Worm (Caenorhabditis elegans): Measurements from ENCODE around the gene dmsr-9.

- TF ChIP-seq nhr-12 (tag; optimal IDR thresholded peaks at IDR 0.05) (no peak), mls-2 (tag; optimal IDR thresholded peaks at IDR 0.05) (no peak), nhr-237 (tag; optimal IDR thresholded peaks at IDR 0.05) (no peak), nhr-2 (tag; optimal IDR thresholded peaks at IDR 0.05) (no peak), ces-1 (GFP tag; optimal IDR thresholded peaks at IDR 0.05) (no peak), unc-39 (tag; optimal IDR thresholded peaks at IDR 0.05) (no peak), nhr-28 (tag; optimal IDR thresholded peaks at IDR 0.05) (no peak), ham-2 (GFP tag; optimal IDR thresholded peaks at IDR 0.05) (no peak), lin-13 (tag; optimal IDR thresholded peaks at IDR 0.05) (no peak), nhr-76 (tag; optimal IDR thresholded peaks at IDR 0.05) (no peak), unc-62 (GFP tag; optimal IDR thresholded peaks at IDR 0.05) (no peak)
Observed at ce11 chrV:6821509-6821908, 22.0 kb upstream of the dmsr-9 start, which contains the start of gene T15B7.8.
